Worm (Caenorhabditis elegans) whole organism, L2 larva: ENCODE data around the gene C07A9.10.

Experiments used
- F13H6.1 ChIP-seq: sonication (generic microtip); optimal IDR thresholded peaks from 2 replicates; lab custom pipeline; 2016; ENCODE audit warnings: missing genetic modification characterization, missing compliant biosample characterization
- elt-1 ChIP-seq: fragments of 150-350 bp; optimal IDR thresholded peaks from 2 replicates; lab custom pipeline; 2014; ENCODE audit warnings: missing biosample characterization, missing genetic modification characterization
- skn-1 ChIP-seq: sonication (generic microtip); optimal IDR thresholded peaks from 2 replicates; lab custom pipeline; 2017; ENCODE audit warnings: missing biosample characterization, missing genetic modification characterization
- snpc-4 ChIP-seq: fragments of 150-350 bp; optimal IDR thresholded peaks from 2 replicates; lab custom pipeline; 2014; ENCODE audit warnings: missing biosample characterization, missing genetic modification characterization

ce11 chrIII:9645099-9645498, 40.8 kb downstream of the C07A9.10 start:
- no peak for TF ChIP-seq elt-1
- no peak for TF ChIP-seq skn-1
- no peak for TF ChIP-seq snpc-4 (tag; lab: Kevin White, UChicago)
- TF ChIP-seq F13H6.1 (tag; lab: Kevin White, UChicago), result no peak
